Worm (Caenorhabditis elegans): ENCODE results near the gene C07G3.15.

The C07G3.15 gene

DNA sequence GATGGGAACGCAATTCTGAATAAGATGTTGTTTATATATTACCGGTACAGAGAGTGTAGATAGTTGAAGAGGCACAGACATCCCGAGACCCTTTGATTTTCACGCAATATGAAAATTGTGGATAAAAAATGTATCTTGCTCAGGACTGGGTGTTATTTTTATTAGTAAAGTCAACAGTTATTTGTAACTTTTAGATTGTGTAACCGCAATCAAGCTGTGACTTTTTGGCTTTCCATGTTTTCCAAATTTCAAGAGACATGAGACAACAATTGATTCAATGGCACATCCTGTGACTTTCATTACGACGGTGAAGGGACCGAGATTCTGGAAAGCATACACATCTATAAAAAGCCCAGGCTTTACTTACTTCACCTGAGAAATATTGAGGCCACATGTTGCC lies 20.6 kb downstream of the C07G3.15 start:
- TF ChIP-seq unc-62 (GFP tag; optimal IDR thresholded peaks at IDR 0.05 in 1 of 2) (peak in 1 of 2 experiments; percentile 97), unc-62 (tag; optimal IDR thresholded peaks at IDR 0.05) (no peak), lin-15B (tag; optimal IDR thresholded peaks at IDR 0.05) (no peak)

DNA sequence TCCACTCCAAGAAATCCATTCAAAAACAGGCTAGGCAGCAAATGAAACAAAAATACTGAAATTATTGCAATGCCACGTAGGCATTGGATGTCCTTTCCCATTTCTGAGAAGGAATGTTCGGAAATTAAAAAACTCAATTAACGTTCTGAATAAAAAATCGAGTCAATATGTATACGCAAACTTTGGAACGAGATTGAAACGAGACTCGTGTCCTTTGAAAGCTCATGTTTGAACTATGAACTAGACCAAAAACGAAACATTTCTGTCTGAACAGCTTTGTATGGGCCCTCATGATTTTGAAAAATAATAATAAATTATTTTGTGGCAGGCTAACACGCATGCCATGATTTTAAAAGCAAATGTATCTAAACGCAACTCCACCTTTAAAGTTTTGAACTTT lies 21.8 kb downstream of the C07G3.15 start, which contains the start of gene oac-2:
oac-2 (minus strand) TSS at position 101 of the 400 bp plus-strand sequence.
- TF ChIP-seq mdt-29 (GFP tag; IDR thresholded peaks at IDR 0.05) (no peak), lin-38 (GFP tag; IDR thresholded peaks at IDR 0.05) (no peak), saeg-2 (GFP tag; IDR thresholded peaks at IDR 0.05) (no peak), madf-9 (GFP tag; conservative IDR thresholded peaks at IDR 0.05) (no peak), nhr-28 (tag; optimal IDR thresholded peaks at IDR 0.05) (no peak), R02D3.7 (tag; optimal IDR thresholded peaks at IDR 0.05) (no peak), nhr-10 (tag; optimal IDR thresholded peaks at IDR 0.05) (no peak), set-16 (GFP tag; IDR thresholded peaks at IDR 0.05) (no peak), ctbp-1 (GFP tag; IDR thresholded peaks at IDR 0.05) (no peak), fos-1 (tag; optimal IDR thresholded peaks at IDR 0.05) (no peak), zfp-3 (GFP tag; conservative IDR thresholded peaks at IDR 0.05) (no peak), mdl-1 (tag; optimal IDR thresholded peaks at IDR 0.05) (no peak), lin-29 (GFP tag; IDR thresholded peaks at IDR 0.05) (no peak), spr-3 (GFP tag; optimal IDR thresholded peaks at IDR 0.05) (no peak)

DNA sequence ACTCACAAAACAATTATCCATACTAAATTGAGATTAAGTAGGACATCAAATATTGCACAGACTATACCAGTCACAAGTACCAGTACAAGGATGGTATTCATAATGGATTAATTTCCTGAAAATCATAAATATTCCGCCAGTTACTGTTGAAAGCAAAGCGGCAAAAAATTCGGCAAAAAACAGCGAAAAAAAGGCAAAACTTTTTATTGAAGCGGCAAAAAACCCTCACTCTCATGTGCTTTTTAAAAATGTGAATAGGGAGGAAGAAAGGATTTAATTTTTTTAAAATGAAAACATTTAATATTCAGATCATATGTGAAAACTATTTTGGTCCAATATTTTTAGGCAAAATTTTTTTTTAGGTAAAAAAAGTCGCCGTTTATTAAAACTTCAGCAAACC lies 26.0 kb downstream of the C07G3.15 start, which contains the start of gene srbc-29:
srbc-29 (minus strand) TSS at position 101 of the 400 bp plus-strand sequence.
- TF ChIP-seq dmd-9 (GFP tag; IDR thresholded peaks at IDR 0.05) (no peak), dpl-1 (GFP tag; optimal IDR thresholded peaks at IDR 0.05) (no peak), Y5F2A.4 (GFP tag; optimal IDR thresholded peaks at IDR 0.05) (no peak), unc-39 (tag; optimal IDR thresholded peaks at IDR 0.05) (no peak), dmd-6 (GFP tag; IDR thresholded peaks at IDR 0.05) (no peak), zip-11 (GFP tag; IDR thresholded peaks at IDR 0.05) (no peak), F10B5.3 (tag; optimal IDR thresholded peaks at IDR 0.05) (no peak), lin-13 (GFP tag; optimal IDR thresholded peaks at IDR 0.05) (no peak), mxl-3 (GFP tag; optimal IDR thresholded peaks at IDR 0.05) (no peak), nhr-102 (tag; optimal IDR thresholded peaks at IDR 0.05) (no peak), snpc-4 (tag; optimal IDR thresholded peaks at IDR 0.05) (no peak), vab-7 (GFP tag; IDR thresholded peaks at IDR 0.05) (no peak)

DNA sequence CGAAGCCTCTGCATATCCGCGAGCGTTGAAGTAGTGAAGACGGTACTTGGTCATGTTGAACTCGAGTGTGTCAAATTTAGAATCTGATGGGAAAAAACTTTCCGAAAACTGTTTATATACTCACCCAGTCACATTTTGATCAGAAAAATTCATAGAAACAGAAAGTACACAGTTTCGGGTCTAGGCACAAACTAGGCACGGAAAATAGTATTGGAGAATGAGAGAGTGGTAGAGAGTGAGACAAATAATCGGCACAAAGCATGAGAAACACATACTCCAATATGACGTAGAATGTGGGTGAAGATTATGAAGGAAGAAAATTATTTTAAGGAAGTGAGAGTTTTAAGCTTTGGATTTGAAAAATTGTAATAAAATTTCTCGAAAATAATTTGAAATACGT lies 28.3 kb downstream of the C07G3.15 start, which contains the start of gene gst-33:
gst-33 (minus strand) TSS at position 127 of the 400 bp plus-strand sequence.
- TF ChIP-seq madf-5 (GFP tag; IDR thresholded peaks at IDR 0.05) (no peak), pqm-1 (tag; optimal IDR thresholded peaks at IDR 0.05) (peak; percentile 50), dmd-9 (GFP tag; IDR thresholded peaks at IDR 0.05) (no peak), F26F4.8 (GFP tag; conservative IDR thresholded peaks at IDR 0.05) (no peak), nhr-28 (tag; optimal IDR thresholded peaks at IDR 0.05) (peak; percentile 98), set-16 (GFP tag; IDR thresholded peaks at IDR 0.05) (no peak), nhr-77 (tag; optimal IDR thresholded peaks at IDR 0.05) (peak; percentile 50), daf-16 (GFP tag; optimal IDR thresholded peaks at IDR 0.05) (no peak), daf-16 (tag; optimal IDR thresholded peaks at IDR 0.05) (peak; percentile 87), mxl-2 (GFP tag; conservative IDR thresholded peaks at IDR 0.05) (no peak), nhr-102 (tag; optimal IDR thresholded peaks at IDR 0.05) (peak; percentile 97), madf-9 (GFP tag; conservative IDR thresholded peaks at IDR 0.05) (no peak)

DNA sequence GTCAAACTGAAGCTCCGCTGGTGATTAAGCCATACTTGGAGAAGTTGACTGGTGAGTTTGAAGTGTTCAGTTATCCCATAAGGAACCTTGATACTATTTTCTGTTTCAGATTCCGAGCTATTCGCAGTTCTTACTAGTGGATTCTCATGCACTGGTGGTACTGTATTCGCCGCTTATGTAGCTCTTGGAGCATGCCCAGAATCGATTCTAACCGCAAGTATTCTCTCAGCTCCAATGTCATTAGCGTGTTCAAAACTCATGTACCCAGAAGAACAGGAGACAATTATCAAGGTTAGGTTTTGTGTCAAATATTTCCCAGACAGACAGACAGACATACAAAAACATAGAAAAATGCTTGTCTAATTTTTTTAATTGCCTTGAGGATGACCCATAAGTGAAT lies 31.9 kb downstream of the C07G3.15 start:
- TF ChIP-seq daf-19 (GFP tag; conservative IDR thresholded peaks at IDR 0.05) (no peak), unc-62 (GFP tag; optimal IDR thresholded peaks at IDR 0.05 in 1 of 2) (peak in 1 of 2 experiments; percentile 92), unc-62 (tag; optimal IDR thresholded peaks at IDR 0.05) (no peak)
